Worm (Caenorhabditis elegans): Measurements from ENCODE around the gene etr-1.

DNA sequence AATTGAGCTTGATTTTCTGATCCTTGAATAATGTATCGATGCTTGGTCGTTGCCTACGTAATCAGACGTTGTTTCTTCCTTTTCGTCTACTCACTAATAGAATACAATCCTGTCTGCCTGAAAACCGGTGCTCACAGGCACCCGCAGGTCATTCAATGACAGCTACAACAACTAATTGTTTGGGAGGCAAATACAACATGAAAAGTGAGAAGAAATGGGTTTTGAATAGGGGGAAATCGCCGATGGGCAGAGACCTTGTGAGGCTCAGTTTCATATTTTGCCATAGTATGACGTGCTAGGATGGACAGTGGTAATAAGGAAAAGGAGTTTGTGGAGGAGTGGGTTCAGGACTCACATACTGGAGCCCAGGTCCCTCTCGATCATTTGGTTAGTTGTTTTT, 34.5 kb downstream of the etr-1 start, which contains the start of gene chs-2:
- no peak for TF ChIP-seq nhr-76 (tag; optimal IDR thresholded peaks at IDR 0.05)
- TF ChIP-seq nhr-12 (tag; optimal IDR thresholded peaks at IDR 0.05) = no peak
